Worm (Caenorhabditis elegans): Measurements from ENCODE around the gene T24C12.3.

The T24C12.3 gene

DNA sequence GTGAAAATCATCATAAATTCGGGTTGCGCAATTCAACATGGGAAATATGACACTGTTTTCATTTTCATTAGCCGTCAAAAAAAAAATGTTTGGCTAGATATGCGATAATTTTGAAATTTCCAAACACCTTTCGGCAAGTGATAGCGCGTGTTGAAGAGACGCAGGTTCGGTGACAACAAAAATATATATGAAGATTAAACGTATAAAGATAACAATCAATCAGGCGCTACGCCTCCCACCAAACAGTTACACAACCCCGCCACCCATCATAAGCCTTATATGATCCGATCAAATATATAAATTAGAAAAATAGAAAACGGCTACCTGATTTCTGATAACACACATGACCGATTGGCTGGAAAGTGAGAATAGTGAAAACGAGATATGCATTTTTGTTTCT lies 51.6 kb downstream of the T24C12.3 start:
- no peak for TF ChIP-seq nhr-237 (tag; optimal IDR thresholded peaks at IDR 0.05)
- TF ChIP-seq nhr-67 (tag; optimal IDR thresholded peaks at IDR 0.05): no peak
- TF ChIP-seq ceh-82 (tag; optimal IDR thresholded peaks at IDR 0.05): no peak
- no peak for TF ChIP-seq jun-1 (tag; optimal IDR thresholded peaks at IDR 0.05)
- no peak for TF ChIP-seq daf-12 (tag; optimal IDR thresholded peaks at IDR 0.05)
- no peak for TF ChIP-seq lin-15B (tag; optimal IDR thresholded peaks at IDR 0.05)
- TF ChIP-seq ceh-28 (tag; optimal IDR thresholded peaks at IDR 0.05): no peak
- TF ChIP-seq ama-1 (optimal IDR thresholded peaks at IDR 0.05): no peak
- TF ChIP-seq lin-39 (tag; optimal IDR thresholded peaks at IDR 0.05): no peak
- no peak for TF ChIP-seq nhr-43 (tag; optimal IDR thresholded peaks at IDR 0.05; ENCODE audit: poor library complexity, severe bottlenecking)
- TF ChIP-seq fos-1 (tag; optimal IDR thresholded peaks at IDR 0.05): no peak
- TF ChIP-seq ceh-9 (tag; optimal IDR thresholded peaks at IDR 0.05): no peak

DNA sequence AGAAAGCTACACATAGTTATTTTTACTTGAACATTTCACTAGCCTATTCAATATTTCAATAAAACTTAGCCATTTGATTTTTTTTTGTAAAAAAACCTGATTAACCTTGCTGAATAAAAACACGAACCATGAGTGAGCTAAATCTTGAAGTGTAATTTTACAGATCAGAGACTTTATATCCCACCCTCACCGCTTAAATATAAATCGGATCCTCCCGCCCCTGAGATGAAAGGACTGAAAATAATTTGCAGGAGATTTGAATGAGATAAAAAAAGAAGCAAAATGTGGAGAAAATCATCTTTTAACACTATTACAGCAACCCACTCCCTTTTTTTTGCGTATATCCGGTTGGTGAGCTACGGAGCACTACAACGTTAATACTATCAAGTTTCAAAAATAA lies 53.7 kb downstream of the T24C12.3 start, which contains the start of gene npax-2:
Gene npax-2 (minus strand): TSS at position 101 of the 400 bp plus-strand sequence.
- no peak for TF ChIP-seq hmg-11 (tag; optimal IDR thresholded peaks at IDR 0.05)
- no peak for TF ChIP-seq nhr-12 (tag; optimal IDR thresholded peaks at IDR 0.05)
- no peak for TF ChIP-seq lsy-12 (tag; optimal IDR thresholded peaks at IDR 0.05)
- no peak for TF ChIP-seq ceh-28 (tag; optimal IDR thresholded peaks at IDR 0.05)
- no peak for TF ChIP-seq elt-2 (tag; optimal IDR thresholded peaks at IDR 0.05)
- no peak for TF ChIP-seq zag-1 (tag; optimal IDR thresholded peaks at IDR 0.05)
- no peak for TF ChIP-seq sea-2 (GFP tag; optimal IDR thresholded peaks at IDR 0.05)
- no peak for TF ChIP-seq nhr-237 (tag; optimal IDR thresholded peaks at IDR 0.05)
- no peak for TF ChIP-seq snpc-4 (tag; optimal IDR thresholded peaks at IDR 0.05)
- TF ChIP-seq nhr-43 (tag; optimal IDR thresholded peaks at IDR 0.05; ENCODE audit: poor library complexity, severe bottlenecking): no peak
- TF ChIP-seq nhr-28 (tag; optimal IDR thresholded peaks at IDR 0.05): no peak
- no peak for TF ChIP-seq fos-1 (tag; optimal IDR thresholded peaks at IDR 0.05)
- no peak for TF ChIP-seq ceh-82 (tag; optimal IDR thresholded peaks at IDR 0.05)
- TF ChIP-seq egl-5 (tag; optimal IDR thresholded peaks at IDR 0.05): no peak

All from whole organism, L3 larva.